Comparison of ENCODE assay signal across 1 fruit fly cellular context in the genomic region with DNA sequence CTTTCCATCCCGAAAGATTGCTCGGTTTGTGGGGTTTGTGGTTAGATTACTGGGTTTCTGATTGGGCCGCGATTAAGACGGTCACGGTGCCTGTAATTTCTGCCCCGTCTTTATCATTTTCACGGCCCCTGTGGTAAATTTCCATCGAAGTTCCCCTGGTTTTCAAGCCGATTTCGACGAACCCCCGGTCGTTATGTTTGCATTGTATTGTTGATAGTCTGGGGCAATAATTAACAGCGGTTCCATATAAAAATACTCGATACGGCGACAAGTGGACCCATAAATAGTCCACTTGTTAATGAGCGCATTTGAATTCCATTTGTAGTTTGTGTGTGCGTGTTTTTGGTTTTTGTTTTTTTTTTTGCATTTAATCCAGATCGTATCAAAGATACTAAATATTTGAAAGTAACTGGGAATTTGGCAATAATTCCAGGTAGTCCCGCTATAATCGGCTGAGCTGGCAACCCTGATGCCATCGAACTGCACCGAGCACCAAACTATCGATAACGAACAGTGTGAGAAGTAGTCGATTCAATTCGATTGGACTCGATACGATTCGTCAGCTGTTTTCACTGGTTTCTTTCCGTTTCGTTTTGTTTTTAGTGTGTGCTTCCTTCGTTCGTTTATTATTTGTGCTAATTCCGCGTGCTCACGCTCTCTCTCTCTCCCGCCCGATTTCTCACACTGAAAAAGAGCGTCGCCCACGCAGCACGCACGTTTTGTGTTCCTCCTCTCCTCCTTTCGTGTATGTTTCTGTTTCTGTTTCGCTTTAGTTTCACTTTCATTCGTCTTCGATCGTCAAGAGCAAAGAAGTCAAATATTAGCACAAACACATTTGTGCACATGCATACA.
A peak's percentile ranks its signal among the peaks of the same experiment; 100 is the strongest.
TF ChIP-seq lines count a peak whose summit lies in the region.

No protein-coding gene starts in this region.

TF ChIP-seq in whole organism, embryonic, 481 proteins besides CTCF, POLR2A, EP300 and RAD21 (continued from another document and continues in another):
- TF ChIP-seq CG14667 (GFP tag; IDR thresholded peaks at IDR 0.05; lab: Robert Waterston, UW): no peak
- TF ChIP-seq CG3847 (GFP tag; IDR thresholded peaks at IDR 0.05; lab: Robert Waterston, UW): peak; percentile 58
- TF ChIP-seq row (GFP tag; IDR thresholded peaks at IDR 0.05; lab: Robert Waterston, UW): peak; percentile 69
- TF ChIP-seq dan (GFP tag; IDR thresholded peaks at IDR 0.05; lab: Robert Waterston, UW): no peak
- no peak for TF ChIP-seq bsh (GFP tag; optimal IDR thresholded peaks at IDR 0.05; lab: Kevin White, UChicago)
- peak; percentile 81 for TF ChIP-seq CG32532 (GFP tag; IDR thresholded peaks at IDR 0.05; lab: Robert Waterston, UW)
- no peak for TF ChIP-seq CG2875 (GFP tag; optimal IDR thresholded peaks at IDR 0.05; lab: Kevin White, UChicago)
- no peak for TF ChIP-seq sqz (GFP tag; optimal IDR thresholded peaks at IDR 0.05; lab: Kevin White, UChicago)
- no peak for TF ChIP-seq odd (GFP tag; optimal IDR thresholded peaks at IDR 0.05; lab: Kevin White, UChicago)
- no peak for TF ChIP-seq dmrt11E (tag; optimal IDR thresholded peaks at IDR 0.05; lab: Kevin White, UChicago)
- no peak for TF ChIP-seq Gsc (GFP tag; IDR thresholded peaks at IDR 0.05; lab: Robert Waterston, UW)
- no peak for TF ChIP-seq Taf1 (GFP tag; IDR thresholded peaks at IDR 0.05; lab: Robert Waterston, UW)
- TF ChIP-seq Opbp (GFP tag; IDR thresholded peaks at IDR 0.05; lab: Robert Waterston, UW; ENCODE audit: partially characterized antibody): peak; percentile 88
- no peak for TF ChIP-seq so (GFP tag; IDR thresholded peaks at IDR 0.05; lab: Robert Waterston, UW)
- no peak for TF ChIP-seq CG12942 (GFP tag; optimal IDR thresholded peaks at IDR 0.05; lab: Kevin White, UChicago)
- TF ChIP-seq CG17829 (tag; optimal IDR thresholded peaks at IDR 0.05; lab: Kevin White, UChicago): peak; percentile 34
- TF ChIP-seq CG7372 (GFP tag; IDR thresholded peaks at IDR 0.05; lab: Robert Waterston, UW): no peak
- no peak for TF ChIP-seq CG10462 (GFP tag; optimal IDR thresholded peaks at IDR 0.05; lab: Kevin White, UChicago)
- TF ChIP-seq CG18619 (GFP tag; optimal IDR thresholded peaks at IDR 0.05; lab: Kevin White, UChicago): peak; percentile 20
- no peak for TF ChIP-seq CG6654 (GFP tag; optimal IDR thresholded peaks at IDR 0.05; lab: Kevin White, UChicago)
- TF ChIP-seq chm (GFP tag; IDR thresholded peaks at IDR 0.05; lab: Robert Waterston, UW): 0 out of 2 replicates have a peak, but pooled peaks have one; percentile 6
- TF ChIP-seq CG10274 (GFP tag; optimal IDR thresholded peaks at IDR 0.05; lab: Kevin White, UChicago): no peak
- no peak for TF ChIP-seq jing (GFP tag; optimal IDR thresholded peaks at IDR 0.05; lab: Kevin White, UChicago)
- TF ChIP-seq grau (tag; optimal IDR thresholded peaks at IDR 0.05; lab: Kevin White, UChicago): no peak
- no peak for TF ChIP-seq dati (GFP tag; IDR thresholded peaks at IDR 0.05; lab: Robert Waterston, UW)
- TF ChIP-seq bcd (GFP tag; optimal IDR thresholded peaks at IDR 0.05; lab: Kevin White, UChicago): no peak
- peak; percentile 14 for TF ChIP-seq CG9727 (GFP tag; optimal IDR thresholded peaks at IDR 0.05; lab: Kevin White, UChicago)
- peak; percentile 21 for TF ChIP-seq Dek (tag; optimal IDR thresholded peaks at IDR 0.05; lab: Kevin White, UChicago)
- no peak for TF ChIP-seq CG1602 (GFP tag; optimal IDR thresholded peaks at IDR 0.05; lab: Kevin White, UChicago)
- TF ChIP-seq lbe (GFP tag; optimal IDR thresholded peaks at IDR 0.05; lab: Kevin White, UChicago): no peak
- no peak for TF ChIP-seq aop (GFP tag; IDR thresholded peaks at IDR 0.05; lab: Robert Waterston, UW)
- peak; percentile 76 for TF ChIP-seq knrl (GFP tag; IDR thresholded peaks at IDR 0.05; lab: Robert Waterston, UW; ENCODE audit: partially characterized antibody)
- 0 out of 3 replicates have a peak, but pooled peaks have one; percentile 16 for TF ChIP-seq CG11695 (GFP tag; IDR thresholded peaks at IDR 0.05; lab: Robert Waterston, UW)
- no peak for TF ChIP-seq CG15269 (tag; optimal IDR thresholded peaks at IDR 0.05; lab: Kevin White, UChicago)
- peak; percentile 44 for TF ChIP-seq Sin3A (optimal IDR thresholded peaks at IDR 0.05; lab: Kevin White, UChicago)
- TF ChIP-seq CG4360 (GFP tag; IDR thresholded peaks at IDR 0.05; lab: Robert Waterston, UW): no peak
- TF ChIP-seq emc (GFP tag; optimal IDR thresholded peaks at IDR 0.05; lab: Kevin White, UChicago): peak; percentile 22
- peak; percentile 64 for TF ChIP-seq CG2120 (GFP tag; optimal IDR thresholded peaks at IDR 0.05; lab: Kevin White, UChicago)
- TF ChIP-seq CG11723 (GFP tag; optimal IDR thresholded peaks at IDR 0.05; lab: Kevin White, UChicago): no peak
- TF ChIP-seq shn (GFP tag; optimal IDR thresholded peaks at IDR 0.05; lab: Kevin White, UChicago): no peak
- TF ChIP-seq Dll (GFP tag; IDR thresholded peaks at IDR 0.05; lab: Robert Waterston, UW; ENCODE audit: partially characterized antibody): peak; percentile 84
- TF ChIP-seq crc (GFP tag; optimal IDR thresholded peaks at IDR 0.05; lab: Kevin White, UChicago): peak; percentile 27
- no peak for TF ChIP-seq Ssrp (tag; optimal IDR thresholded peaks at IDR 0.05; lab: Kevin White, UChicago)
- TF ChIP-seq Blimp-1 (GFP tag; optimal IDR thresholded peaks at IDR 0.05; lab: Kevin White, UChicago): peak; percentile 95
- TF ChIP-seq Max (GFP tag; optimal IDR thresholded peaks at IDR 0.05; lab: Kevin White, UChicago): peak; percentile 65
- peak; percentile 30 for TF ChIP-seq Dp (GFP tag; optimal IDR thresholded peaks at IDR 0.05; lab: Kevin White, UChicago)
- TF ChIP-seq B-H1 (GFP tag; IDR thresholded peaks at IDR 0.05; lab: Robert Waterston, UW): no peak
- TF ChIP-seq HmgD (GFP tag; optimal IDR thresholded peaks at IDR 0.05; lab: Kevin White, UChicago): peak; percentile 18
- TF ChIP-seq CG6272 (GFP tag; IDR thresholded peaks at IDR 0.05; lab: Robert Waterston, UW): no peak
- TF ChIP-seq CrebB (tag; optimal IDR thresholded peaks at IDR 0.05; lab: Kevin White, UChicago): no peak
- peak; percentile 50; the same call in 1 of the 2 replicates for TF ChIP-seq MBD-R2 (GFP tag; IDR thresholded peaks at IDR 0.05; lab: Robert Waterston, UW)
- TF ChIP-seq H2.0 (GFP tag; IDR thresholded peaks at IDR 0.05; lab: Robert Waterston, UW): no peak
- TF ChIP-seq CHES-1-like (GFP tag; optimal IDR thresholded peaks at IDR 0.05; lab: Kevin White, UChicago): peak; percentile 66
- no peak for TF ChIP-seq z (GFP tag; IDR thresholded peaks at IDR 0.05; lab: Robert Waterston, UW)
- TF ChIP-seq gsb (GFP tag; IDR thresholded peaks at IDR 0.05; lab: Robert Waterston, UW): no peak
- TF ChIP-seq CG14965 (GFP tag; optimal IDR thresholded peaks at IDR 0.05; lab: Kevin White, UChicago; ENCODE audit: borderline replicate concordance): no peak
- TF ChIP-seq Deaf1 (tag; optimal IDR thresholded peaks at IDR 0.05; lab: Kevin White, UChicago): peak; percentile 78
- TF ChIP-seq jigr1 (GFP tag; IDR thresholded peaks at IDR 0.05; lab: Robert Waterston, UW): no peak
- TF ChIP-seq CG4424 (GFP tag; optimal IDR thresholded peaks at IDR 0.05; lab: Kevin White, UChicago): peak; percentile 6
- peak; percentile 53 for TF ChIP-seq bab2 (GFP tag; optimal IDR thresholded peaks at IDR 0.05; lab: Kevin White, UChicago)
- TF ChIP-seq Jarid2 (GFP tag; optimal IDR thresholded peaks at IDR 0.05; lab: Kevin White, UChicago): no peak
- TF ChIP-seq twi (tag; optimal IDR thresholded peaks at IDR 0.05; lab: Kevin White, UChicago): no peak
- peak; percentile 17 for TF ChIP-seq da (GFP tag; optimal IDR thresholded peaks at IDR 0.05; lab: Kevin White, UChicago)
- no peak for TF ChIP-seq Eip74EF (GFP tag; optimal IDR thresholded peaks at IDR 0.05; lab: Kevin White, UChicago)
- peak; percentile 47 for TF ChIP-seq Bdp1 (GFP tag; optimal IDR thresholded peaks at IDR 0.05; lab: Kevin White, UChicago)
- TF ChIP-seq lola (GFP tag; optimal IDR thresholded peaks at IDR 0.05; lab: Kevin White, UChicago): no peak
- no peak for TF ChIP-seq Lpt (GFP tag; optimal IDR thresholded peaks at IDR 0.05; lab: Kevin White, UChicago)
- TF ChIP-seq CG3726 (GFP tag; IDR thresholded peaks at IDR 0.05; lab: Robert Waterston, UW): no peak
- peak; percentile 64 for TF ChIP-seq lilli (GFP tag; optimal IDR thresholded peaks at IDR 0.05; lab: Kevin White, UChicago)
- TF ChIP-seq Ets97D (GFP tag; optimal IDR thresholded peaks at IDR 0.05; lab: Kevin White, UChicago): peak; percentile 74
- TF ChIP-seq NFAT (GFP tag; IDR thresholded peaks at IDR 0.05; lab: Robert Waterston, UW): peak; percentile 60; the same call in 1 of the 2 replicates
- TF ChIP-seq slou (GFP tag; optimal IDR thresholded peaks at IDR 0.05; lab: Kevin White, UChicago): no peak
- peak; percentile 29 for TF ChIP-seq grn (GFP tag; optimal IDR thresholded peaks at IDR 0.05; lab: Kevin White, UChicago)
- no peak for TF ChIP-seq sima (GFP tag; optimal IDR thresholded peaks at IDR 0.05; lab: Kevin White, UChicago)
- TF ChIP-seq kay (GFP tag; optimal IDR thresholded peaks at IDR 0.05; lab: Kevin White, UChicago): no peak
- peak; percentile 64 for TF ChIP-seq CG9932 (GFP tag; IDR thresholded peaks at IDR 0.05; lab: Robert Waterston, UW)
- peak; percentile 46; the same call in 1 of the 3 replicates for TF ChIP-seq CG34422 (GFP tag; IDR thresholded peaks at IDR 0.05; lab: Robert Waterston, UW)
- no peak for TF ChIP-seq CG10366 (GFP tag; IDR thresholded peaks at IDR 0.05; lab: Robert Waterston, UW)
- peak; percentile 22 for TF ChIP-seq CG7271 (tag; optimal IDR thresholded peaks at IDR 0.05; lab: Kevin White, UChicago)
- TF ChIP-seq Sox100B (GFP tag; optimal IDR thresholded peaks at IDR 0.05; lab: Kevin White, UChicago): no peak
- no peak for TF ChIP-seq CG8478 (optimal IDR thresholded peaks at IDR 0.05; lab: Kevin White, UChicago)
- TF ChIP-seq CG17359 (tag; optimal IDR thresholded peaks at IDR 0.05; lab: Kevin White, UChicago): peak; percentile 11
- TF ChIP-seq CG10267 (tag; optimal IDR thresholded peaks at IDR 0.05; lab: Kevin White, UChicago): peak; percentile 26
- peak; percentile 62; the same call in 1 of the 2 replicates for TF ChIP-seq ato (GFP tag; IDR thresholded peaks at IDR 0.05; lab: Robert Waterston, UW; ENCODE audit: partially characterized antibody)
- TF ChIP-seq HLH54F (GFP tag; optimal IDR thresholded peaks at IDR 0.05; lab: Kevin White, UChicago): peak; percentile 49
- TF ChIP-seq Mes4 (GFP tag; optimal IDR thresholded peaks at IDR 0.05; lab: Kevin White, UChicago): peak; percentile 29
- no peak for TF ChIP-seq tup (GFP tag; optimal IDR thresholded peaks at IDR 0.05; lab: Kevin White, UChicago)
- TF ChIP-seq psq (GFP tag; optimal IDR thresholded peaks at IDR 0.05; lab: Kevin White, UChicago): peak; percentile 93
- no peak for TF ChIP-seq CG18262 (tag; optimal IDR thresholded peaks at IDR 0.05; lab: Kevin White, UChicago)
- TF ChIP-seq TFAM (GFP tag; optimal IDR thresholded peaks at IDR 0.05; lab: Kevin White, UChicago): no peak
- no peak for TF ChIP-seq salm (tag; optimal IDR thresholded peaks at IDR 0.05; lab: Kevin White, UChicago)
- TF ChIP-seq rib (GFP tag; IDR thresholded peaks at IDR 0.05; lab: Robert Waterston, UW): 0 out of 2 replicates have a peak, but pooled peaks have one; percentile 49
- peak; percentile 82 for TF ChIP-seq Scr (GFP tag; IDR thresholded peaks at IDR 0.05; lab: Robert Waterston, UW; ENCODE audit: partially characterized antibody)
- TF ChIP-seq E2f1 (GFP tag; IDR thresholded peaks at IDR 0.05; lab: Robert Waterston, UW): 0 out of 2 replicates have a peak, but pooled peaks have one; percentile 29
- no peak for TF ChIP-seq Dip2 (GFP tag; IDR thresholded peaks at IDR 0.05; lab: Robert Waterston, UW)
- no peak for TF ChIP-seq CG2712 (tag; optimal IDR thresholded peaks at IDR 0.05; lab: Kevin White, UChicago)
- TF ChIP-seq fd3F (GFP tag; optimal IDR thresholded peaks at IDR 0.05; lab: Kevin White, UChicago): no peak
- peak; percentile 38 for TF ChIP-seq CG7786 (GFP tag; optimal IDR thresholded peaks at IDR 0.05; lab: Kevin White, UChicago)
- no peak for TF ChIP-seq Atf-2 (GFP tag; optimal IDR thresholded peaks at IDR 0.05; lab: Kevin White, UChicago)
- TF ChIP-seq dm (GFP tag; optimal IDR thresholded peaks at IDR 0.05; lab: Kevin White, UChicago): peak; percentile 36
- no peak for TF ChIP-seq CG10431 (GFP tag; optimal IDR thresholded peaks at IDR 0.05; lab: Kevin White, UChicago)
- peak; percentile 68; the same call in 1 of the 2 replicates for TF ChIP-seq nerfin-2 (GFP tag; IDR thresholded peaks at IDR 0.05; lab: Robert Waterston, UW; ENCODE audit: partially characterized antibody)
- TF ChIP-seq CG13296 (GFP tag; optimal IDR thresholded peaks at IDR 0.05; lab: Kevin White, UChicago): no peak
- TF ChIP-seq Lim3 (GFP tag; IDR thresholded peaks at IDR 0.05; lab: Robert Waterston, UW): no peak
- TF ChIP-seq chn (GFP tag; optimal IDR thresholded peaks at IDR 0.05; lab: Kevin White, UChicago): peak; percentile 22
- peak; percentile 99 for TF ChIP-seq sr (GFP tag; IDR thresholded peaks at IDR 0.05; lab: Robert Waterston, UW)
- TF ChIP-seq MTF-1 (GFP tag; optimal IDR thresholded peaks at IDR 0.05; lab: Kevin White, UChicago; ENCODE audit: borderline replicate concordance): no peak
- no peak for TF ChIP-seq pros (GFP tag; optimal IDR thresholded peaks at IDR 0.05; lab: Kevin White, UChicago)
- no peak for TF ChIP-seq CG15601 (tag; optimal IDR thresholded peaks at IDR 0.05; lab: Kevin White, UChicago)
- no peak for TF ChIP-seq CG4282 (GFP tag; optimal IDR thresholded peaks at IDR 0.05; lab: Kevin White, UChicago)
- peak; percentile 83 for TF ChIP-seq BEAF-32 (GFP tag; optimal IDR thresholded peaks at IDR 0.05; lab: Kevin White, UChicago)
- TF ChIP-seq Adf1 (GFP tag; IDR thresholded peaks at IDR 0.05; lab: Robert Waterston, UW): no peak
- TF ChIP-seq CG7963 (GFP tag; IDR thresholded peaks at IDR 0.05; lab: Robert Waterston, UW; ENCODE audit: partially characterized antibody): peak; percentile 81; the same call in 2 of the 3 replicates
- no peak for TF ChIP-seq luna (GFP tag; optimal IDR thresholded peaks at IDR 0.05; lab: Kevin White, UChicago)
- peak; percentile 52 for TF ChIP-seq Antp (GFP tag; optimal IDR thresholded peaks at IDR 0.05; lab: Kevin White, UChicago)
- TF ChIP-seq toy (GFP tag; IDR thresholded peaks at IDR 0.05; lab: Robert Waterston, UW): no peak
- no peak for TF ChIP-seq NC2α (GFP tag; optimal IDR thresholded peaks at IDR 0.05; lab: Kevin White, UChicago)
- TF ChIP-seq tx (GFP tag; optimal IDR thresholded peaks at IDR 0.05; lab: Kevin White, UChicago): peak; percentile 8
- no peak for TF ChIP-seq Hmr (GFP tag; optimal IDR thresholded peaks at IDR 0.05; lab: Kevin White, UChicago)
- TF ChIP-seq prd (optimal IDR thresholded peaks at IDR 0.05; lab: Kevin White, UChicago): no peak
- TF ChIP-seq prd (GFP tag; IDR thresholded peaks at IDR 0.05; lab: Robert Waterston, UW): no peak
- TF ChIP-seq Hr51 (GFP tag; optimal IDR thresholded peaks at IDR 0.05; lab: Kevin White, UChicago): no peak
- no peak for TF ChIP-seq YL-1 (GFP tag; optimal IDR thresholded peaks at IDR 0.05; lab: Kevin White, UChicago)
